Fruit fly (Drosophila melanogaster): ENCODE results near the gene Gcn2.
A peak's percentile ranks its signal among the peaks of the same experiment; 100 is the strongest.

The Gcn2 gene

dm6 chr3R:31395222-31395831 lies at the start of gene Gcn2, which contains the start of gene Ugt35D1:
Gene Gcn2, plus strand, starts transcription at chr3R:31395660.
Gene Ugt35D1, minus strand, starts transcription at chr3R:31395304.
- TF ChIP-seq CG8765 (GFP tag; IDR thresholded peaks at IDR 0.05) (no peak), CG10654 (GFP tag; optimal IDR thresholded peaks at IDR 0.05) (no peak), CG11560 (tag; IDR thresholded peaks at IDR 0.05) (no peak), lab (GFP tag; optimal IDR thresholded peaks at IDR 0.05) (no peak), mam (GFP tag; optimal IDR thresholded peaks at IDR 0.05) (no peak), Tbp (GFP tag; optimal IDR thresholded peaks at IDR 0.05) (no peak), CG11398 (GFP tag; optimal IDR thresholded peaks at IDR 0.05) (peak; percentile 16), trem (tag; optimal IDR thresholded peaks at IDR 0.05) (peak; percentile 24), Mrtf (GFP tag; IDR thresholded peaks at IDR 0.05) (no peak), pb (GFP tag; optimal IDR thresholded peaks at IDR 0.05) (no peak), CG32532 (GFP tag; IDR thresholded peaks at IDR 0.05) (no peak), Nf-YA (GFP tag; IDR thresholded peaks at IDR 0.05) (peak; percentile 60), ap (GFP tag; IDR thresholded peaks at IDR 0.05) (no peak), CG5180 (GFP tag; optimal IDR thresholded peaks at IDR 0.05) (peak; percentile 72), CG4820 (GFP tag; optimal IDR thresholded peaks at IDR 0.05) (peak; percentile 25), kah (GFP tag; optimal IDR thresholded peaks at IDR 0.05) (peak; percentile 17), zfh2 (GFP tag; optimal IDR thresholded peaks at IDR 0.05) (no peak), MTF-1 (GFP tag; optimal IDR thresholded peaks at IDR 0.05; ENCODE audit: borderline replicate concordance) (peak; percentile 82), Blimp-1 (GFP tag; optimal IDR thresholded peaks at IDR 0.05) (peak; percentile 65), tgo (GFP tag; IDR thresholded peaks at IDR 0.05) (no peak), D19B (GFP tag; optimal IDR thresholded peaks at IDR 0.05) (no peak), CG15269 (tag; optimal IDR thresholded peaks at IDR 0.05) (no peak), z (GFP tag; IDR thresholded peaks at IDR 0.05) (no peak), pan (optimal IDR thresholded peaks at IDR 0.05) (no peak), pan (GFP tag; optimal IDR thresholded peaks at IDR 0.05 in 1 of 2, IDR thresholded peaks at IDR 0.05 in 1 of 2) (peak in 1 of 2 experiments; percentile 55), HLH54F (GFP tag; optimal IDR thresholded peaks at IDR 0.05) (no peak), CG6175 (GFP tag; IDR thresholded peaks at IDR 0.05) (no peak), CG11093 (GFP tag; IDR thresholded peaks at IDR 0.05) (peak; percentile 37; the same call in 1 of the 3 replicates), Scr (GFP tag; IDR thresholded peaks at IDR 0.05; ENCODE audit: partially characterized antibody) (peak; percentile 74), CG30431 (GFP tag; optimal IDR thresholded peaks at IDR 0.05) (no peak), CG2202 (tag; optimal IDR thresholded peaks at IDR 0.05) (peak; percentile 70), ind (GFP tag; optimal IDR thresholded peaks at IDR 0.05) (no peak), Lhr (GFP tag; optimal IDR thresholded peaks at IDR 0.05) (peak; percentile 57), fd96Cb (tag; optimal IDR thresholded peaks at IDR 0.05) (peak; percentile 25), unc-4 (GFP tag; IDR thresholded peaks at IDR 0.05; ENCODE audit: partially characterized antibody) (peak; percentile 68), CG12769 (tag; optimal IDR thresholded peaks at IDR 0.05) (no peak), kay (GFP tag; optimal IDR thresholded peaks at IDR 0.05) (no peak), ssp (GFP tag; IDR thresholded peaks at IDR 0.05) (no peak), ftz-f1 (GFP tag; optimal IDR thresholded peaks at IDR 0.05) (no peak), Rfx (GFP tag; IDR thresholded peaks at IDR 0.05) (peak; percentile 42; the same call in 1 of the 2 replicates), CG4854 (GFP tag; optimal IDR thresholded peaks at IDR 0.05) (no peak), CG34422 (GFP tag; IDR thresholded peaks at IDR 0.05) (no peak), bab2 (GFP tag; optimal IDR thresholded peaks at IDR 0.05) (peak; percentile 82), Usf (GFP tag; optimal IDR thresholded peaks at IDR 0.05) (no peak), CG2120 (GFP tag; optimal IDR thresholded peaks at IDR 0.05) (no peak), disco-r (GFP tag; optimal IDR thresholded peaks at IDR 0.05) (no peak), Dip2 (GFP tag; IDR thresholded peaks at IDR 0.05) (no peak), Ssrp (tag; optimal IDR thresholded peaks at IDR 0.05) (no peak), croc (GFP tag; conservative IDR thresholded peaks at IDR 0.05) (no peak), CG4730 (GFP tag; IDR thresholded peaks at IDR 0.05) (no peak), CG9215 (GFP tag; IDR thresholded peaks at IDR 0.05) (no peak), CG12942 (GFP tag; optimal IDR thresholded peaks at IDR 0.05) (peak; percentile 18)

Measured in whole organism, embryonic.